Worm (Caenorhabditis elegans): ENCODE measurements around the gene lgc-4.
"Not testable (repeated sequence)": the region's sequence is repeated elsewhere in the genome, so short reads cannot be mapped to it uniquely, and the experiment has no call there.

Gene lgc-4

DNA sequence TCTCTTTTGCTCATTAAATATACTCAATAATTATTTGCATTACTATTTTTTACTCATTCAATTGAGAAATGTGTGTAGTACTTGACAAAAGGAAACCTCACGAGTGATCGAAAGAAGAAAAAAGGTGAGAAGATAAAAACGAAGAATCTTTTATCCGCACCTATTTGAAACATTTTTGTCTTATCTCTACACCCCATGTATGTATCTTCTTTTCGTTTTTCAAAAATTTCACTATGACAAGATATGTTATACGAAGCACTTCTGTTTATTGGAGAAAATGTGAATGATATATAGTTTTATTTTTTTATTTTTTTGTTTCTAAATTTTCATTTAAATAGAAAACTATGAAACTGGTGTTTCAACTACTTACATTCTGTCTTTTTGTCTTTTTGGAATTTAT, 37.0 kb downstream of the lgc-4 start:
- peak; percentile 17 for TF ChIP-seq lin-14 (GFP tag; optimal IDR thresholded peaks at IDR 0.05)
- peak; percentile 80 for TF ChIP-seq blmp-1 (tag; optimal IDR thresholded peaks at IDR 0.05)
- no peak for TF ChIP-seq elt-2 (tag; optimal IDR thresholded peaks at IDR 0.05)
- TF ChIP-seq nhr-85 (tag), result peak; percentile 55

DNA sequence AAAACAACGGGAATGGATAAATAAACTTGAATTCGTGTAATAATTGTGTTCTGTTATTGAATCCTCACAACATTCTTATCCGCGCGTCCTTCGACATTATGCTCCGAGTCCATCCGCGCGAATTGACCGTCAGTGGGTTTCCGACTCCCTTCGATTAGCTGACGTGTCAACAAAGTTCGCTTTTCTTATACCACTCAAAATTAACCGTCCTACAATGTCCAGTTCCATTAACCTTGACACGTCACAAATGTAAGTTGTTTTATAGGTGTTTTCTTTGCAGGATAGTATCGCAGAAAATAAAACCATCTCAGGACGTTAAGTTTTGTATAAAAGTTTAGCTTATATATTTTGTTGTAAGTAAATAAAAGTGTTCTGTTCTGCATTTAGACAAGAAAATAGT, 38.6 kb downstream of the lgc-4 start, which contains the start of gene crb-3:
Gene crb-3, plus strand, starts transcription at position 301 of the 400 bp plus-strand sequence.
- not testable (repeated sequence) for TF ChIP-seq ets-5 (GFP tag; IDR thresholded peaks at IDR 0.05); nhr-85 (tag); rnt-1 (tag; optimal IDR thresholded peaks at IDR 0.05)

DNA sequence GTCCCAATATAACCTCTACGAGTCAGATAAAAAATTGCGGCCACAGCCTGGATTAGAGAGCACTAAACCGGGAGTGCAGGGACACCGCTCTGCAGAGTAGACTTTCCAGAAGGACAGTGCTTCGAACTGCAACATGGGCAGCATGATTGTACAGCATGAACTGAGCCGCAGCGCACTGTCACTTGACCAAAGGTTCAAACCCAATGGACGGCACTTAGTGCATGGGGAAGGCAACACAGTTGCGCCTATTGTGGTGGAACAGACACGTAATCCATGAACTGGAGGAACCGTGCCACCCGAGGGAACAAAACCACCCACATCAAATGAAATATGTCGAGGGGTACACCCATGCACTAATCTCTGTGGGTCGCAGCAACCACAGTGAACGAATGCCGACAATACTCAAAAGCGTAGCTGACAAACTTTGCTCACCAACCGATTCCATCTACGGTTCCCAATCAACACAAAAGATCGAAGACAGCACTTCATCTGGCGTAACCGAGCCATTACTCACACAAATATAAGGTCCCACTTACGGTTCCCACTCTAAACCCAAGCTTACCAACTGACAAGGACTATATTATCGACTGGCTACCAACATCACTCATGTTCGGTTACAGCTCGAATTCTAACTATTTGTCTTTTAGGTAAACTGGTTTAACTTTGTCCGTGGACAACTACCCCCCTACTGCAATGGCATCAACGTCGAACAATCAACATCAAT, 46.5 kb downstream of the lgc-4 start:
- no peak for TF ChIP-seq ets-5 (GFP tag; IDR thresholded peaks at IDR 0.05)
- no peak for TF ChIP-seq efl-1 (optimal IDR thresholded peaks at IDR 0.05)
- TF ChIP-seq efl-1 (GFP tag; optimal IDR thresholded peaks at IDR 0.05 in 1 of 2), result peak in 1 of 2 experiments; percentile 55

ce11 chrX:9194081-9194480, 47.9 kb downstream of the lgc-4 start:
- no peak for TF ChIP-seq C04F5.9 (tag; optimal IDR thresholded peaks at IDR 0.05)
- no peak for TF ChIP-seq fkh-10 (GFP tag; optimal IDR thresholded peaks at IDR 0.05)
- no peak for TF ChIP-seq zag-1 (tag; optimal IDR thresholded peaks at IDR 0.05)
- TF ChIP-seq pqm-1 (tag; optimal IDR thresholded peaks at IDR 0.05), result no peak
- no peak for TF ChIP-seq efl-1 (optimal IDR thresholded peaks at IDR 0.05)
- peak in 1 of 2 experiments; percentile 16 for TF ChIP-seq efl-1 (GFP tag; optimal IDR thresholded peaks at IDR 0.05 in 1 of 2)

ce11 chrX:9191795-9192494, 50.1 kb downstream of the lgc-4 start, which contains the start of gene Y81B9A.1:
Gene Y81B9A.1 (plus strand): TSS chrX:9192444.
- no peak for TF ChIP-seq isw-1 (GFP tag; IDR thresholded peaks at IDR 0.05)
- no peak for TF ChIP-seq nhr-71 (tag; optimal IDR thresholded peaks at IDR 0.05)
- no peak for TF ChIP-seq zag-1 (tag; optimal IDR thresholded peaks at IDR 0.05)
- no peak for TF ChIP-seq snpc-4 (tag; optimal IDR thresholded peaks at IDR 0.05)

Measured in whole organism, L1 larva.